Worm (Caenorhabditis elegans): Measurements from ENCODE around the gene sfxn-1.2.

- TF ChIP-seq dao-5 (tag; optimal IDR thresholded peaks at IDR 0.05), result no peak
- no peak for TF ChIP-seq W03F9.2 (tag; optimal IDR thresholded peaks at IDR 0.05)
These were observed 50.4 kb downstream of the sfxn-1.2 start, which contains the start of gene cchl-1 for ce11 chrII:11236274-11236673.

All from whole organism, L4/young adult.